Worm (Caenorhabditis elegans): ENCODE data around the gene fbxa-69.

ce11 chrV:15858292-15858691, 42.5 kb upstream of the fbxa-69 start, which contains the start of gene srh-148:
- TF ChIP-seq unc-62 (GFP tag; optimal IDR thresholded peaks at IDR 0.05) = no peak
- no peak for TF ChIP-seq lin-13 (tag; optimal IDR thresholded peaks at IDR 0.05)
- TF ChIP-seq nhr-237 (tag; optimal IDR thresholded peaks at IDR 0.05) = no peak
- TF ChIP-seq mab-5 (tag; optimal IDR thresholded peaks at IDR 0.05) = no peak

Measured in whole organism, mixed stage, embryonic.